Fruit fly (Drosophila melanogaster) whole organism, prepupa: ENCODE data around the gene dock.

Experiments used
- CG16779 ChIP-seq: fragments of 200-800 bp; sonication (Bioruptor generic); optimal IDR thresholded peaks from 3 replicates; lab custom pipeline; 2017; ENCODE audit warnings: missing biosample characterization, mild to moderate bottlenecking, missing genetic modification characterization
- CG32006 ChIP-seq: fragments of 200-800 bp; sonication (Bioruptor generic); optimal IDR thresholded peaks from 3 replicates; lab custom pipeline; 2017; ENCODE audit warnings: missing biosample characterization, mild to moderate bottlenecking, missing genetic modification characterization
- CG6792 ChIP-seq: fragments of 200-800 bp; sonication (Bioruptor generic); optimal IDR thresholded peaks from 3 replicates; lab custom pipeline; 2016; ENCODE audit warnings: missing biosample characterization, missing genetic modification characterization
- Hr38 ChIP-seq: sonication (Bioruptor generic); optimal IDR thresholded peaks from 2 replicates; lab custom pipeline; 2016; ENCODE audit warnings: missing biosample characterization, missing genetic modification characterization
- OdsH ChIP-seq: fragments of 200-800 bp; sonication (Bioruptor generic); optimal IDR thresholded peaks from 3 replicates; lab custom pipeline; 2016; ENCODE audit warnings: missing biosample characterization, missing genetic modification characterization
- cyc ChIP-seq: fragments of 200-800 bp; sonication (Bioruptor generic); optimal IDR thresholded peaks from 3 replicates; lab custom pipeline; 2016; ENCODE audit warnings: missing biosample characterization, missing genetic modification characterization
- fd59A ChIP-seq: fragments of 200-800 bp; sonication (Bioruptor generic); optimal IDR thresholded peaks from 2 replicates; lab custom pipeline; 2017; ENCODE audit warnings: missing biosample characterization, mild to moderate bottlenecking, missing genetic modification characterization, missing genetic modification reagents
- pdm3 ChIP-seq: fragments of 200-800 bp; sonication (Bioruptor generic); optimal IDR thresholded peaks from 3 replicates; lab custom pipeline; 2016; ENCODE audit warnings: missing biosample characterization, missing genetic modification characterization

- no peak for TF ChIP-seq OdsH (GFP tag; lab: Kevin White, UChicago)
- no peak for TF ChIP-seq Hr38 (GFP tag; lab: Kevin White, UChicago)
- TF ChIP-seq pdm3 (GFP tag; lab: Kevin White, UChicago), result no peak
- no peak for TF ChIP-seq cyc (GFP tag; lab: Kevin White, UChicago)
- no peak for TF ChIP-seq CG6792 (GFP tag; lab: Kevin White, UChicago)
- TF ChIP-seq CG16779 (tag; lab: Kevin White, UChicago), result no peak
- no peak for TF ChIP-seq CG32006 (GFP tag; lab: Kevin White, UChicago)
- no peak for TF ChIP-seq fd59A (GFP tag; lab: Kevin White, UChicago)
These were observed 46.6 kb upstream of the dock start, which contains the start of gene CG13947 for dm6 chr2L:779123-779584.
